Fruit fly (Drosophila melanogaster) whole organism, embryonic: ENCODE results near the gene Ten-m.

Experiments
- Atf3 ChIP-seq: fragments of 200-800 bp; sonication (Bioruptor generic); optimal IDR thresholded peaks from 3 replicates; lab custom pipeline; 2016; ENCODE audit warnings: missing biosample characterization, missing genetic modification characterization
- CG11723 ChIP-seq: fragments of 200-800 bp; sonication (Bioruptor generic); optimal IDR thresholded peaks from 2 replicates; lab custom pipeline; 2017; ENCODE audit warnings: missing biosample characterization, mild to moderate bottlenecking, missing genetic modification characterization
- CG12769 ChIP-seq: fragments of 200-800 bp; sonication (Bioruptor generic); optimal IDR thresholded peaks from 2 replicates; lab custom pipeline; 2019; ENCODE audit warnings: missing biosample characterization, mild to moderate bottlenecking, missing genetic modification characterization, moderate library complexity
- CG15479 ChIP-seq: fragments of 200-800 bp; sonication (Bioruptor generic); optimal IDR thresholded peaks from 3 replicates; lab custom pipeline; 2019; ENCODE audit warnings: missing biosample characterization, mild to moderate bottlenecking, missing genetic modification characterization, moderate library complexity
- CG17568 ChIP-seq: fragments of 200-800 bp; sonication (Bioruptor generic); optimal IDR thresholded peaks from 2 replicates; lab custom pipeline; 2018; ENCODE audit warnings: missing biosample characterization, mild to moderate bottlenecking, missing genetic modification characterization, moderate library complexity
- CG1832 ChIP-seq: fragments of 200-800 bp; sonication (Bioruptor generic); optimal IDR thresholded peaks from 2 replicates; lab custom pipeline; 2017; ENCODE audit warnings: missing biosample characterization, mild to moderate bottlenecking, missing genetic modification characterization, inconsistent platforms
- CG2199 ChIP-seq: fragments of 200-800 bp; sonication (Bioruptor generic); IDR thresholded peaks from 3 replicates; pipeline ENCODE4 v1.3.6; 2022; ENCODE audit warnings: missing biosample characterization, missing genetic modification characterization
- CG8478 ChIP-seq: fragments of >200 bp; optimal IDR thresholded peaks from 2 replicates; lab custom pipeline; 2018
- CG8765 ChIP-seq: fragments of 200-800 bp; sonication (Bioruptor generic); IDR thresholded peaks from 2 replicates; pipeline ENCODE4 v1.3.6; 2022; ENCODE audit warnings: missing biosample characterization, missing genetic modification characterization
- D ChIP-seq, 2 experiments: fragments of 200-800 bp in 1 of 2; fragments of >200 bp in 1 of 2; sonication (Bioruptor generic) in 1 of 2; optimal IDR thresholded peaks; 2 replicates in 1 of 2; 3 replicates in 1 of 2; lab custom pipeline; 2017; ENCODE audit warnings: mild to moderate bottlenecking in 1 of 2, missing biosample characterization in 1 of 2, missing genetic modification characterization in 1 of 2, missing genetic modification reagents in 1 of 2
- Dad ChIP-seq: fragments of 200-800 bp; sonication (Bioruptor generic); optimal IDR thresholded peaks from 3 replicates; lab custom pipeline; 2016; ENCODE audit warnings: missing biosample characterization, missing genetic modification characterization
- Dek ChIP-seq: fragments of 200-800 bp; sonication (Bioruptor generic); optimal IDR thresholded peaks from 3 replicates; lab custom pipeline; 2019; ENCODE audit warnings: missing biosample characterization, mild to moderate bottlenecking, missing genetic modification characterization, moderate library complexity
- Ets65A ChIP-seq: fragments of 200-800 bp; sonication (Bioruptor generic); peaks from one replicate; lab custom pipeline; 2016; ENCODE audit warnings: missing biosample characterization, missing genetic modification characterization
- Fer3 ChIP-seq: fragments of 200-800 bp; sonication (Bioruptor generic); optimal IDR thresholded peaks from 2 replicates; lab custom pipeline; 2018; ENCODE audit warnings: missing biosample characterization, mild to moderate bottlenecking, missing genetic modification characterization, moderate library complexity
- HLH3B ChIP-seq: fragments of 200-800 bp; sonication (Bioruptor generic); IDR thresholded peaks from 2 replicates; pipeline ENCODE4 v1.3.6; 2022; ENCODE audit warnings: missing biosample characterization, missing genetic modification characterization
- Kr ChIP-seq: fragments of 200-800 bp; sonication (Bioruptor generic); optimal IDR thresholded peaks from 2 replicates; lab custom pipeline; 2017; ENCODE audit warnings: missing biosample characterization, mild to moderate bottlenecking, missing genetic modification characterization
- MESR4 ChIP-seq: fragments of 200-800 bp; sonication (Bioruptor generic); optimal IDR thresholded peaks from 2 replicates; lab custom pipeline; 2018; ENCODE audit warnings: missing biosample characterization, mild to moderate bottlenecking, missing genetic modification characterization, moderate library complexity
- Med ChIP-seq: fragments of 200-800 bp; sonication (Bioruptor generic); peaks from one replicate; lab custom pipeline; 2016; ENCODE audit warnings: missing biosample characterization, missing genetic modification characterization, mild to moderate bottlenecking, inconsistent platforms, moderate library complexity
- NC2β ChIP-seq: fragments of 200-800 bp; sonication (Bioruptor generic); optimal IDR thresholded peaks from 2 replicates; lab custom pipeline; 2016; ENCODE audit warnings: missing biosample characterization, missing genetic modification characterization
- NfI ChIP-seq: fragments of 200-800 bp; sonication (Bioruptor generic); optimal IDR thresholded peaks from 3 replicates; lab custom pipeline; 2018; ENCODE audit warnings: missing biosample characterization, mild to moderate bottlenecking, missing genetic modification characterization, moderate library complexity
- Ptx1 ChIP-seq: fragments of 200-800 bp; sonication (Bioruptor generic); IDR thresholded peaks from 2 replicates; pipeline ENCODE4 v1.3.6; 2022; ENCODE audit warnings: missing biosample characterization, missing genetic modification characterization
- abd-A ChIP-seq: fragments of 200-800 bp; sonication (Bioruptor generic); optimal IDR thresholded peaks from 3 replicates; lab custom pipeline; 2019; ENCODE audit warnings: missing biosample characterization, mild to moderate bottlenecking, missing genetic modification characterization, moderate library complexity
- ac ChIP-seq: fragments of 200-800 bp; sonication (Bioruptor generic); optimal IDR thresholded peaks from 3 replicates; lab custom pipeline; 2017; ENCODE audit warnings: missing biosample characterization, mild to moderate bottlenecking, missing genetic modification characterization
- amos ChIP-seq: fragments of 200-800 bp; sonication (Bioruptor generic); IDR thresholded peaks from 2 replicates; pipeline ENCODE4 v1.3.6; 2022; ENCODE audit warnings: missing biosample characterization, missing genetic modification characterization; ENCODE audit not compliant: partially characterized antibody
- cad ChIP-seq: fragments of >200 bp; optimal IDR thresholded peaks from 2 replicates; lab custom pipeline; 2017; ENCODE audit warnings: missing biosample characterization, missing genetic modification characterization
- chm ChIP-seq: fragments of 200-800 bp; sonication (Bioruptor generic); IDR thresholded peaks from 2 replicates; pipeline ENCODE4 v1.3.6; 2022; ENCODE audit warnings: missing biosample characterization, missing genetic modification characterization
- crol ChIP-seq: fragments of 200-800 bp; sonication (Bioruptor generic); IDR thresholded peaks from 2 replicates; pipeline ENCODE4 v1.3.6; 2022; ENCODE audit warnings: missing biosample characterization, missing genetic modification characterization
- crp ChIP-seq, 2 experiments: fragments of 200-800 bp; sonication (Bioruptor generic); optimal IDR thresholded peaks; 2 replicates in 1 of 2; 3 replicates in 1 of 2; lab custom pipeline; 2017; ENCODE audit warnings: missing biosample characterization in 2 of 2, missing genetic modification characterization in 2 of 2, mild to moderate bottlenecking in 1 of 2, moderate library complexity in 1 of 2
- da ChIP-seq: fragments of 200-800 bp; sonication (Bioruptor generic); optimal IDR thresholded peaks from 2 replicates; lab custom pipeline; 2016; ENCODE audit warnings: missing biosample characterization, missing genetic modification characterization
- eve ChIP-seq, 2 experiments: fragments of >200 bp; optimal IDR thresholded peaks; 2 replicates each; lab custom pipeline; 2017; ENCODE audit warnings: missing biosample characterization in 2 of 2, missing genetic modification characterization in 2 of 2
- eyg ChIP-seq: fragments of 200-800 bp; sonication (Bioruptor generic); optimal IDR thresholded peaks from 3 replicates; lab custom pipeline; 2016; ENCODE audit warnings: missing biosample characterization, missing genetic modification characterization
- gsb-n ChIP-seq: fragments of 200-800 bp; sonication (Bioruptor generic); optimal IDR thresholded peaks from 3 replicates; lab custom pipeline; 2018; ENCODE audit warnings: missing biosample characterization, mild to moderate bottlenecking, missing genetic modification characterization
- her ChIP-seq: fragments of 200-800 bp; sonication (Bioruptor generic); optimal IDR thresholded peaks from 2 replicates; lab custom pipeline; 2016; ENCODE audit warnings: missing biosample characterization, missing genetic modification characterization
- jing ChIP-seq: fragments of 200-800 bp; sonication (Bioruptor generic); optimal IDR thresholded peaks from 2 replicates; lab custom pipeline; 2018; ENCODE audit warnings: missing biosample characterization, mild to moderate bottlenecking, missing genetic modification characterization
- kah ChIP-seq: fragments of 200-800 bp; sonication (Bioruptor generic); optimal IDR thresholded peaks from 2 replicates; lab custom pipeline; 2018; ENCODE audit warnings: missing biosample characterization, mild to moderate bottlenecking, missing genetic modification characterization
- kni ChIP-seq: fragments of 200-800 bp; sonication (Bioruptor generic); optimal IDR thresholded peaks from 3 replicates; lab custom pipeline; 2017; ENCODE audit warnings: mild to moderate bottlenecking, missing biosample characterization, missing genetic modification reagents, missing genetic modification characterization
- nau ChIP-seq: fragments of 200-800 bp; sonication (Bioruptor generic); optimal IDR thresholded peaks from 3 replicates; lab custom pipeline; 2017; ENCODE audit warnings: missing biosample characterization, mild to moderate bottlenecking, missing genetic modification characterization, missing genetic modification reagents
- oc ChIP-seq: fragments of 200-800 bp; sonication (Bioruptor generic); optimal IDR thresholded peaks from 2 replicates; lab custom pipeline; 2018; ENCODE audit warnings: missing biosample characterization, mild to moderate bottlenecking, missing genetic modification characterization, moderate library complexity
- prd ChIP-seq, 3 experiments: fragments of >200 bp in 2 of 3; fragments of 200-800 bp in 1 of 3; sonication (Bioruptor generic) in 1 of 3; optimal IDR thresholded peaks in 2 of 3; IDR thresholded peaks in 1 of 3; 2 replicates in 2 of 3; 3 replicates in 1 of 3; pipeline versions ENCODE4 v1.3.6 to Lab custom; 2017 to 2022; ENCODE audit warnings: missing biosample characterization in 1 of 3, missing genetic modification characterization in 1 of 3
- pros ChIP-seq: fragments of 200-800 bp; sonication (Bioruptor generic); optimal IDR thresholded peaks from 3 replicates; lab custom pipeline; 2019; ENCODE audit warnings: missing biosample characterization, mild to moderate bottlenecking, missing genetic modification characterization, moderate library complexity
- rib ChIP-seq: fragments of 200-800 bp; sonication (Bioruptor generic); IDR thresholded peaks from 2 replicates; pipeline ENCODE4 v1.3.6; 2022; ENCODE audit warnings: missing biosample characterization, missing genetic modification characterization
- sd ChIP-seq: fragments of 200-800 bp; sonication (Bioruptor generic); optimal IDR thresholded peaks from 3 replicates; lab custom pipeline; 2018; ENCODE audit warnings: missing biosample characterization, mild to moderate bottlenecking, missing genetic modification characterization, moderate library complexity
- sr ChIP-seq: fragments of 200-800 bp; sonication (Bioruptor generic); IDR thresholded peaks from 3 replicates; pipeline ENCODE4 v1.3.6; 2022; ENCODE audit warnings: missing biosample characterization, missing genetic modification characterization
- tll ChIP-seq, 2 experiments: fragments of 200-800 bp in 1 of 2; fragments of >200 bp in 1 of 2; sonication (Bioruptor generic) in 1 of 2; optimal IDR thresholded peaks; 2 replicates each; lab custom pipeline; 2017 to 2019; ENCODE audit warnings: missing biosample characterization in 2 of 2, missing genetic modification characterization in 2 of 2, mild to moderate bottlenecking in 1 of 2, moderate library complexity in 1 of 2
- twi ChIP-seq: fragments of 200-800 bp; optimal IDR thresholded peaks from 2 replicates; lab custom pipeline; 2019; ENCODE audit warnings: missing biosample characterization, mild to moderate bottlenecking, missing genetic modification characterization, moderate library complexity
- zen ChIP-seq: fragments of 200-800 bp; sonication (Bioruptor generic); optimal IDR thresholded peaks from 3 replicates; lab custom pipeline; 2018; ENCODE audit warnings: missing biosample characterization, mild to moderate bottlenecking, missing genetic modification characterization, moderate library complexity

Gene Ten-m

DNA sequence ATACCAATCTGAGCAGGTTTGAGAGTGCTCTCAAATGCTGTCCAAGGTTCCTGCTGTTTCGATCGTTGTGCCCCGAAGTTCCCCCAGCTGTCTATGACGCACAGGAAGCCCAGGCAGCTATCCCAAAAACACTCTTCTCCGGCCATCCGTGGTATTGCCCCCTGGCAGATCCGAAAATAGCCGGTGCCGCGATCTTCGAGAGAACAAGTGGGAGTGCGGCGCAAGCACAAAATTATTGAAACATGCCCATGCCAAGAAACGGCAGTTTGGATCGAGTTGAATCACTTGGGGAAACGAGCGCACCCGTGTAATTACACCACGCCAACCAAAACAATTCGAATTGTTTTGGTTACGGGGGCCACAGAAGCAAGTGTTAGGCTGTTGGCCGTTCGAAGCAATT lies 3.5 kb downstream of the Ten-m start:
- TF ChIP-seq sd (tag; lab: Kevin White, UChicago) (peak; percentile 11), gsb-n (no peak), Fer3 (no peak), eyg (no peak), her (GFP tag; lab: Kevin White, UChicago) (no peak), CG8478 (lab: Kevin White, UChicago) (no peak), CG8765 (GFP tag; lab: Robert Waterston, UW) (no peak), sr (GFP tag; lab: Robert Waterston, UW) (0 out of 3 replicates have a peak, but pooled peaks have one; percentile 39), kah (GFP tag; lab: Kevin White, UChicago) (peak; percentile 86), MESR4 (GFP tag; lab: Kevin White, UChicago) (no peak), CG11723 (GFP tag; lab: Kevin White, UChicago) (no peak), NC2β (no peak), CG12769 (tag; lab: Kevin White, UChicago) (peak; percentile 84), abd-A (peak; percentile 52), Dad (GFP tag; lab: Kevin White, UChicago) (no peak)

DNA sequence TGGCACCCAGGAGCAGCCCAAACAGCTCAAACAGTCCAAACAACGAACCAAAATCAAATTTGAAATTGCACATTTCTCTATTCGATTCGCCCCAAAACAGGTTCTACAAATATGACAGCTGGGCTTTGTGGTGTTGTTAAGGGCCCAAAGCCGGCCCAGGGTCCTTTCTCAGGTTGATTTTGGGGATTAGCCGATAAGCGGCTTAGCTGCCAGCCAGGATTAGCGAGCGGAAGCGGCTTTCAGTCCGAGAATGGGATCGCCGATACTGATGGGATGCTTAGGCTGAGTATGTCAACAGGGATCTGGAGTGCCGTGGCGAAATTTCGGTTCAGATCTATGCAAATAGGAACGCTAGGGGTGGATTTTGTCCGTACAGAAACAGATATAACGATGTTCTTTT lies 4.0 kb downstream of the Ten-m start:
- TF ChIP-seq oc, result peak; percentile 95
- TF ChIP-seq Atf3 (GFP tag; lab: Kevin White, UChicago), result no peak
- no peak for TF ChIP-seq Ptx1 (GFP tag; lab: Robert Waterston, UW)

DNA sequence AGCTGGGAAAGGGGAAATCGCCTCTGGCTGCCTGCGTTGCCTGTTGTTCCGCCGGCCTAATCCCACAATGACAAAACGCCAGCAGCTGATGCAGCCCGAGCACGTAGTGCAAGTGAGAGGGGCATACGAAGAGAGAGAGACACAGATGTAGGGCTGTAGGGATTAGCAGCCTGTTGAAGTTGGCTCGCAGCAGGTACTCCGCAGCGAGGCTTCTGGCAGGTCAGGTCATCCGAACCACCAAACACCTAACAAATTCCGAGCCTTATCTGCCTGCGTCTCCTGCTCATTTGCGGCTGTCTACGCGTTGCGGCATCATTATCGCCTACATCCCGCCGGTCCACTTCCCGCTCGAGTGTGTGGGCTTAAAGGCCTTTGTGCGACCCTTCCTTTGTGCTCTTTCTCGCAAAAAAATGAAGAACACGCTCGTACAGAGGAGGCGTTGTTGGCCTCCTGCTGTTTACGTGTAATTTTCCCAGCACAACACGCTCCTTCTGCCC lies 4.8 kb downstream of the Ten-m start:
- peak; percentile 3 for TF ChIP-seq da (GFP tag; lab: Kevin White, UChicago)
- TF ChIP-seq CG17568 (GFP tag; lab: Kevin White, UChicago), result no peak
- TF ChIP-seq prd (optimal IDR thresholded peaks at IDR 0.05; lab: Kevin White, UChicago), result no peak
- TF ChIP-seq prd (GFP tag; IDR thresholded peaks at IDR 0.05; lab: Robert Waterston, UW), result peak; percentile 36; the same call in 1 of the 3 replicates
- TF ChIP-seq tll (GFP tag; optimal IDR thresholded peaks at IDR 0.05; lab: Kevin White, UChicago), result peak in 1 of 2 experiments; percentile 94
- peak; percentile 94 for TF ChIP-seq Kr (GFP tag; lab: Kevin White, UChicago)
- peak; percentile 100 for TF ChIP-seq CG15479 (GFP tag; lab: Kevin White, UChicago)
- peak; percentile 49 for TF ChIP-seq Ets65A (GFP tag; lab: Kevin White, UChicago)
- no peak for TF ChIP-seq jing (GFP tag; lab: Kevin White, UChicago)
- TF ChIP-seq cad, result peak; percentile 35
- TF ChIP-seq NfI (GFP tag; lab: Kevin White, UChicago), result no peak
- peak; percentile 37; the same call in 1 of the 3 replicates for TF ChIP-seq CG2199 (GFP tag; lab: Robert Waterston, UW)
- TF ChIP-seq twi (tag; lab: Kevin White, UChicago), result peak; percentile 83
- 0 out of 2 replicates have a peak, but pooled peaks have one; percentile 30 for TF ChIP-seq crol (GFP tag; lab: Robert Waterston, UW)
- peak; percentile 93 for TF ChIP-seq oc
- peak; percentile 23; the same call in 1 of the 2 replicates for TF ChIP-seq amos (GFP tag; lab: Robert Waterston, UW)
- TF ChIP-seq zen (tag; lab: Kevin White, UChicago), result peak; percentile 98
- 0 out of 2 replicates have a peak, but pooled peaks have one; percentile 36 for TF ChIP-seq rib (GFP tag; lab: Robert Waterston, UW)
- no peak for TF ChIP-seq eve (GFP tag; optimal IDR thresholded peaks at IDR 0.05; lab: Kevin White, UChicago)
- peak; percentile 72 for TF ChIP-seq CG1832 (GFP tag; lab: Kevin White, UChicago)
- peak; percentile 82 for TF ChIP-seq ac (GFP tag; lab: Kevin White, UChicago)
- peak; percentile 37; the same call in 1 of the 2 replicates for TF ChIP-seq chm
- peak; percentile 61 for TF ChIP-seq nau (GFP tag; lab: Kevin White, UChicago)
- TF ChIP-seq D (optimal IDR thresholded peaks at IDR 0.05; lab: Kevin White, UChicago), result peak; percentile 98
- TF ChIP-seq D (GFP tag; optimal IDR thresholded peaks at IDR 0.05; lab: Kevin White, UChicago), result no peak
- TF ChIP-seq crp (GFP tag; optimal IDR thresholded peaks at IDR 0.05; lab: Kevin White, UChicago), result peak in 1 of 2 experiments; percentile 24
- TF ChIP-seq Med (GFP tag; lab: Kevin White, UChicago), result peak; percentile 48
- TF ChIP-seq kni (GFP tag; lab: Kevin White, UChicago), result peak; percentile 96
- peak; percentile 18 for TF ChIP-seq kah (GFP tag; lab: Kevin White, UChicago)
- no peak for TF ChIP-seq NC2β
- no peak for TF ChIP-seq HLH3B
- no peak for TF ChIP-seq Dek
- peak; percentile 69 for TF ChIP-seq pros
